Worm (Caenorhabditis elegans) whole organism, young adult: ENCODE results near the gene hlh-11.

Experiments used
- B0019.2 ChIP-seq: fragments of 200-800 bp; sonication (Bioruptor generic); conservative IDR thresholded peaks from 2 replicates; pipeline ENCODE4 v1.3.6; 2022; ENCODE audit warnings: missing genetic modification reagents, missing genetic modification characterization, missing compliant biosample characterization
- C06A6.2 ChIP-seq: fragments of 200-800 bp; sonication (Bioruptor generic); conservative IDR thresholded peaks from 2 replicates; pipeline ENCODE4 v1.3.6; 2022; ENCODE audit warnings: missing genetic modification characterization, missing compliant biosample characterization
- F22D6.2 ChIP-seq: sonication (generic microtip); optimal IDR thresholded peaks from 2 replicates; lab custom pipeline; 2016; ENCODE audit warnings: mild to moderate bottlenecking, missing genetic modification characterization, missing compliant biosample characterization
- F37B4.10 ChIP-seq: fragments of 200-800 bp; sonication (Bioruptor generic); IDR thresholded peaks from 2 replicates; pipeline ENCODE4 v1.3.6; 2022; ENCODE audit warnings: missing genetic modification characterization, missing compliant biosample characterization
- F39B2.1 ChIP-seq: fragments of 200-800 bp; sonication (Bioruptor generic); IDR thresholded peaks from 2 replicates; pipeline ENCODE4 v1.3.6; 2022; ENCODE audit warnings: missing genetic modification reagents, missing genetic modification characterization, missing compliant biosample characterization
- F52B5.7 ChIP-seq: sonication (generic microtip); optimal IDR thresholded peaks from 2 replicates; lab custom pipeline; 2016; ENCODE audit warnings: mild to moderate bottlenecking, missing genetic modification characterization, missing compliant biosample characterization
- Y53F4B.3 ChIP-seq: fragments of 200-800 bp; sonication (Bioruptor generic); IDR thresholded peaks from 2 replicates; pipeline ENCODE4 v1.3.6; 2022; ENCODE audit warnings: missing genetic modification reagents, missing genetic modification characterization, missing compliant biosample characterization
- Y56A3A.18 ChIP-seq: fragments of 200-800 bp; sonication (Bioruptor generic); IDR thresholded peaks from 2 replicates; pipeline ENCODE4 v1.3.6; 2022; ENCODE audit warnings: missing genetic modification reagents, missing genetic modification characterization, missing compliant biosample characterization
- Y79H2A.3 ChIP-seq: fragments of 200-800 bp; sonication (Bioruptor generic); conservative IDR thresholded peaks from 2 replicates; pipeline ENCODE4 v1.3.6; 2022; ENCODE audit warnings: missing genetic modification reagents, missing genetic modification characterization, missing compliant biosample characterization
- Y95B8A.8 ChIP-seq: fragments of 200-800 bp; sonication (Bioruptor generic); IDR thresholded peaks from 2 replicates; pipeline ENCODE4 v1.3.6; 2022; ENCODE audit warnings: missing genetic modification reagents, missing genetic modification characterization, missing compliant biosample characterization
- akir-1 ChIP-seq: fragments of 200-800 bp; sonication (Bioruptor generic); optimal IDR thresholded peaks from 2 replicates; lab custom pipeline; 2018; ENCODE audit warnings: mild to moderate bottlenecking, missing genetic modification characterization, moderate library complexity, missing compliant biosample characterization
- aptf-2 ChIP-seq: fragments of 200-800 bp; sonication (Bioruptor generic); conservative IDR thresholded peaks from 2 replicates; pipeline ENCODE4 v1.3.6; 2022; ENCODE audit warnings: missing genetic modification reagents, missing genetic modification characterization, missing compliant biosample characterization
- athp-1 ChIP-seq: sonication (generic microtip); optimal IDR thresholded peaks from 2 replicates; lab custom pipeline; 2017; ENCODE audit warnings: mild to moderate bottlenecking, missing genetic modification characterization, missing compliant biosample characterization
- attf-6 ChIP-seq: fragments of 200-800 bp; sonication (Bioruptor generic); IDR thresholded peaks from 2 replicates; pipeline ENCODE4 v1.3.6; 2022; ENCODE audit warnings: missing genetic modification reagents, missing genetic modification characterization, missing compliant biosample characterization
- bed-1 ChIP-seq: fragments of 200-800 bp; sonication (Bioruptor generic); IDR thresholded peaks from 2 replicates; pipeline ENCODE4 v1.3.6; 2022; ENCODE audit warnings: missing genetic modification reagents, missing genetic modification characterization, missing compliant biosample characterization
- ccch-3 ChIP-seq: fragments of 200-800 bp; sonication (Bioruptor generic); optimal IDR thresholded peaks from 2 replicates; lab custom pipeline; 2018; ENCODE audit warnings: mild to moderate bottlenecking, missing genetic modification characterization, missing compliant biosample characterization
- cebp-1 ChIP-seq, 2 experiments: fragments of 200-800 bp in 1 of 2; sonication (Bioruptor generic) in 1 of 2; sonication (generic microtip) in 1 of 2; IDR thresholded peaks in 1 of 2; optimal IDR thresholded peaks in 1 of 2; 2 replicates each; pipeline versions ENCODE4 v1.3.6 to Lab custom; 2017 to 2022; ENCODE audit warnings: missing compliant biosample characterization in 2 of 2, missing genetic modification characterization in 2 of 2, mild to moderate bottlenecking in 1 of 2, missing genetic modification reagents in 1 of 2, moderate library complexity in 1 of 2
- ceh-100 ChIP-seq: fragments of 200-800 bp; sonication (Bioruptor generic); IDR thresholded peaks from 2 replicates; pipeline ENCODE4 v1.3.6; 2022; ENCODE audit warnings: missing genetic modification reagents, missing genetic modification characterization, missing compliant biosample characterization
- ceh-40 ChIP-seq: fragments of 200-800 bp; sonication (Bioruptor generic); IDR thresholded peaks from 2 replicates; pipeline ENCODE4 v1.3.6; 2022; ENCODE audit warnings: missing genetic modification characterization, missing compliant biosample characterization
- ceh-79 ChIP-seq: sonication (generic microtip); optimal IDR thresholded peaks from 2 replicates; lab custom pipeline; 2017; ENCODE audit warnings: mild to moderate bottlenecking, missing genetic modification characterization, missing compliant biosample characterization
- ceh-91 ChIP-seq: fragments of 200-800 bp; sonication (Bioruptor generic); IDR thresholded peaks from 2 replicates; pipeline ENCODE4 v1.3.6; 2022; ENCODE audit warnings: missing genetic modification reagents, missing genetic modification characterization, missing compliant biosample characterization
- chd-7 ChIP-seq: sonication (generic microtip); optimal IDR thresholded peaks from 2 replicates; lab custom pipeline; 2016; ENCODE audit warnings: mild to moderate bottlenecking, missing genetic modification characterization, moderate library complexity, missing compliant biosample characterization
- dox-1 ChIP-seq: fragments of 200-800 bp; sonication (Bioruptor generic); IDR thresholded peaks from 2 replicates; pipeline ENCODE4 v1.3.6; 2022; ENCODE audit warnings: missing genetic modification reagents, missing genetic modification characterization, missing compliant biosample characterization
- dpff-1 ChIP-seq: sonication (generic microtip); optimal IDR thresholded peaks from 2 replicates; lab custom pipeline; 2017; ENCODE audit warnings: mild to moderate bottlenecking, missing genetic modification characterization, missing compliant biosample characterization
- egl-18 ChIP-seq: fragments of 200-800 bp; sonication (Bioruptor generic); IDR thresholded peaks from 2 replicates; pipeline ENCODE4 v1.3.6; 2022; ENCODE audit warnings: missing genetic modification reagents, missing genetic modification characterization, missing compliant biosample characterization
- egl-44 ChIP-seq: fragments of 200-800 bp; sonication (Bioruptor generic); IDR thresholded peaks from 2 replicates; pipeline ENCODE4 v1.3.6; 2022; ENCODE audit warnings: missing genetic modification reagents, missing genetic modification characterization, missing compliant biosample characterization
- ekl-4 ChIP-seq: fragments of 200-800 bp; sonication (Bioruptor generic); IDR thresholded peaks from 2 replicates; pipeline ENCODE4 v1.3.6; 2022; ENCODE audit warnings: missing genetic modification reagents, missing genetic modification characterization, missing compliant biosample characterization
- him-1 ChIP-seq: sonication (generic microtip); optimal IDR thresholded peaks from 2 replicates; lab custom pipeline; 2016; ENCODE audit warnings: missing genotype, missing genetic modification reagents, missing genetic modification characterization, missing compliant biosample characterization
- hlh-26 ChIP-seq: fragments of 200-800 bp; sonication (Bioruptor generic); conservative IDR thresholded peaks from 2 replicates; pipeline ENCODE4 v1.3.6; 2022; ENCODE audit warnings: missing genetic modification reagents, missing genetic modification characterization, missing compliant biosample characterization
- hrde-1 ChIP-seq: sonication (generic microtip); optimal IDR thresholded peaks from 2 replicates; lab custom pipeline; 2016; ENCODE audit warnings: missing genetic modification characterization, mild to moderate bottlenecking, missing compliant biosample characterization, moderate library complexity, missing genotype, missing genetic modification reagents, borderline replicate concordance
- lin-35 ChIP-seq, 3 experiments: fragments of 150-350 bp in 2 of 3; sonication (generic microtip) in 1 of 3; optimal IDR thresholded peaks; 2 replicates each; lab custom pipeline; 2014 to 2018; ENCODE audit warnings: missing biosample characterization in 3 of 3, missing genetic modification characterization in 3 of 3, missing genetic modification reagents in 3 of 3
- lin-40 ChIP-seq: sonication (generic microtip); optimal IDR thresholded peaks from 2 replicates; lab custom pipeline; 2016; ENCODE audit warnings: missing genetic modification characterization, mild to moderate bottlenecking, missing compliant biosample characterization, missing genotype, missing genetic modification reagents
- lsy-27 ChIP-seq: sonication (generic microtip); optimal IDR thresholded peaks from 2 replicates; lab custom pipeline; 2017; ENCODE audit warnings: missing genetic modification characterization, mild to moderate bottlenecking, missing compliant biosample characterization, antibody characterized with exemption, missing genotype, borderline replicate concordance; ENCODE audit not compliant: insufficient read depth
- nfyb-1 ChIP-seq: fragments of 200-800 bp; sonication (Bioruptor generic); IDR thresholded peaks from 2 replicates; pipeline ENCODE4 v1.3.6; 2022; ENCODE audit warnings: missing genetic modification reagents, missing genetic modification characterization, missing compliant biosample characterization
- nhr-27 ChIP-seq: fragments of 200-800 bp; sonication (Bioruptor generic); optimal IDR thresholded peaks from 2 replicates; lab custom pipeline; 2018; ENCODE audit warnings: mild to moderate bottlenecking, missing genetic modification characterization, moderate library complexity, missing compliant biosample characterization
- rec-8 ChIP-seq, 2 experiments: sonication (generic microtip); optimal IDR thresholded peaks; 2 replicates each; lab custom pipeline; 2016; ENCODE audit warnings: mild to moderate bottlenecking in 2 of 2, missing genetic modification characterization in 2 of 2, missing genetic modification reagents in 2 of 2, missing genotype in 2 of 2, missing biosample characterization in 1 of 2, missing compliant biosample characterization in 1 of 2, moderate library complexity in 1 of 2
- sdz-38 ChIP-seq: sonication (generic microtip); optimal IDR thresholded peaks from 2 replicates; lab custom pipeline; 2016; ENCODE audit warnings: missing genotype, missing genetic modification characterization, missing compliant biosample characterization
- snpc-1.3 ChIP-seq: sonication (generic microtip); optimal IDR thresholded peaks from 2 replicates; lab custom pipeline; 2017; ENCODE audit warnings: missing genetic modification characterization, mild to moderate bottlenecking, missing compliant biosample characterization, antibody characterized with exemption, moderate library complexity, missing genotype, missing genetic modification reagents; ENCODE audit not compliant: insufficient read depth
- snpc-4 ChIP-seq, 5 experiments: fragments of 150-350 bp in 1 of 5; sonication (generic microtip) in 4 of 5; optimal IDR thresholded peaks; 2 replicates each; lab custom pipeline; 2014 to 2018; ENCODE audit warnings: missing genetic modification characterization in 5 of 5, missing biosample characterization in 3 of 5, antibody characterized with exemption in 2 of 5, mild to moderate bottlenecking in 2 of 5, missing compliant biosample characterization in 2 of 5, missing genotype in 2 of 5, moderate library complexity in 2 of 5, missing genetic modification reagents in 1 of 5
- sptf-2 ChIP-seq: fragments of 200-800 bp; sonication (Bioruptor generic); optimal IDR thresholded peaks from 2 replicates; lab custom pipeline; 2018; ENCODE audit warnings: mild to moderate bottlenecking, missing genetic modification characterization, missing compliant biosample characterization
- tbx-9 ChIP-seq: sonication (generic microtip); optimal IDR thresholded peaks from 2 replicates; lab custom pipeline; 2016; ENCODE audit warnings: borderline replicate concordance, missing genetic modification characterization, inconsistent platforms, missing compliant biosample characterization
- tlf-1 ChIP-seq: fragments of 200-800 bp; sonication (Bioruptor generic); optimal IDR thresholded peaks from 2 replicates; lab custom pipeline; 2018; ENCODE audit warnings: mild to moderate bottlenecking, missing genetic modification characterization, missing compliant biosample characterization
- ztf-18 ChIP-seq: sonication (generic microtip); optimal IDR thresholded peaks from 2 replicates; lab custom pipeline; 2016; ENCODE audit warnings: missing genotype, mild to moderate bottlenecking, missing genetic modification characterization, missing compliant biosample characterization
- ztf-26 ChIP-seq: sonication (generic microtip); optimal IDR thresholded peaks from 2 replicates; lab custom pipeline; 2017; ENCODE audit warnings: missing genetic modification characterization, missing compliant biosample characterization
- ztf-6 ChIP-seq: fragments of 200-800 bp; sonication (Bioruptor generic); IDR thresholded peaks from 2 replicates; pipeline ENCODE4 v1.3.6; 2022; ENCODE audit warnings: missing genetic modification reagents, missing genetic modification characterization, missing compliant biosample characterization

The hlh-11 gene

ce11 chrIII:9667591-9668265 is 48.2 kb downstream of the hlh-11 start, which contains the start of gene C07A9.9 (continued):
- no peak for TF ChIP-seq lsy-27 (tag; lab: Kevin White, UChicago)
- TF ChIP-seq F52B5.7, result no peak
- TF ChIP-seq Y53F4B.3 (GFP tag; lab: Robert Waterston, UW), result no peak
- no peak for TF ChIP-seq sdz-38
- no peak for TF ChIP-seq tbx-9 (tag; lab: Kevin White, UChicago)
- TF ChIP-seq bed-1 (GFP tag; lab: Robert Waterston, UW), result no peak
- no peak for TF ChIP-seq hlh-26 (GFP tag; lab: Robert Waterston, UW)
- TF ChIP-seq Y79H2A.3 (GFP tag; lab: Robert Waterston, UW), result no peak
- no peak for TF ChIP-seq B0019.2 (GFP tag; lab: Robert Waterston, UW)
- no peak for TF ChIP-seq aptf-2 (GFP tag; lab: Robert Waterston, UW)
- TF ChIP-seq rec-8 (tag; optimal IDR thresholded peaks at IDR 0.05; lab: Kevin White, UChicago), result no peak
- TF ChIP-seq akir-1 (GFP tag; lab: Kevin White, UChicago), result no peak
- 0 out of 2 replicates have a peak, but pooled peaks have one; percentile 63 for TF ChIP-seq nfyb-1 (GFP tag; lab: Robert Waterston, UW)
- TF ChIP-seq egl-18 (GFP tag; lab: Robert Waterston, UW), result no peak
- TF ChIP-seq chd-7 (tag; lab: Kevin White, UChicago), result peak; percentile 59
- no peak for TF ChIP-seq egl-44 (GFP tag; lab: Robert Waterston, UW)
- TF ChIP-seq ceh-91 (GFP tag; lab: Robert Waterston, UW), result no peak
- no peak for TF ChIP-seq Y56A3A.18 (GFP tag; lab: Robert Waterston, UW)
- TF ChIP-seq F22D6.2, result no peak
- no peak for TF ChIP-seq hrde-1 (tag; lab: Kevin White, UChicago)
- no peak for TF ChIP-seq ceh-79 (tag; lab: Kevin White, UChicago)
- TF ChIP-seq F39B2.1 (GFP tag; lab: Robert Waterston, UW), result no peak
- TF ChIP-seq ceh-40 (GFP tag; lab: Robert Waterston, UW), result no peak
- no peak for TF ChIP-seq him-1 (tag; lab: Kevin White, UChicago)
- TF ChIP-seq snpc-1.3 (tag; lab: Kevin White, UChicago), result no peak
- TF ChIP-seq ccch-3 (GFP tag; lab: Kevin White, UChicago), result no peak
- TF ChIP-seq ekl-4 (GFP tag; lab: Robert Waterston, UW), result peak; percentile 54; the same call in 1 of the 2 replicates
- TF ChIP-seq F37B4.10 (GFP tag; lab: Robert Waterston, UW), result no peak
- no peak for TF ChIP-seq nhr-27 (tag; lab: Kevin White, UChicago)
- TF ChIP-seq ceh-100 (GFP tag; lab: Robert Waterston, UW), result no peak
- TF ChIP-seq ztf-6, result 0 out of 2 replicates have a peak, but pooled peaks have one; percentile 49
- TF ChIP-seq dpff-1 (tag; lab: Kevin White, UChicago), result no peak
- TF ChIP-seq snpc-4 (GFP tag; optimal IDR thresholded peaks at IDR 0.05; lab: Kevin White, UChicago), result no peak
- peak in 2 of 4 experiments; percentile 23 to 35 for TF ChIP-seq snpc-4 (tag; optimal IDR thresholded peaks at IDR 0.05; lab: Kevin White, UChicago)
- TF ChIP-seq dox-1 (GFP tag; lab: Robert Waterston, UW), result no peak; the same call in 1 of the 2 replicates
- TF ChIP-seq ztf-18 (tag; lab: Kevin White, UChicago), result peak; percentile 28
- no peak for TF ChIP-seq attf-6
- TF ChIP-seq C06A6.2 (GFP tag; lab: Robert Waterston, UW), result no peak
- peak in 1 of 3 experiments; percentile 61 for TF ChIP-seq lin-35 (GFP tag; optimal IDR thresholded peaks at IDR 0.05; lab: Kevin White, UChicago)
- TF ChIP-seq sptf-2 (GFP tag; lab: Kevin White, UChicago), result no peak
- no peak for TF ChIP-seq tlf-1 (GFP tag; lab: Kevin White, UChicago)
- peak; percentile 69 for TF ChIP-seq lin-40 (tag; lab: Kevin White, UChicago)
- no peak for TF ChIP-seq athp-1 (tag; lab: Kevin White, UChicago)
- TF ChIP-seq Y95B8A.8 (GFP tag; lab: Robert Waterston, UW), result no peak
- TF ChIP-seq cebp-1 (GFP tag; IDR thresholded peaks at IDR 0.05; lab: Robert Waterston, UW), result no peak
- TF ChIP-seq cebp-1 (tag; optimal IDR thresholded peaks at IDR 0.05; lab: Kevin White, UChicago), result no peak
- peak; percentile 1 for TF ChIP-seq ztf-26
